Worm (Caenorhabditis elegans) whole organism, late embryonic: Measurements from ENCODE around the gene lig-1.

ENCODE experiments used
- ahr-1 ChIP-seq: sonication (generic microtip); optimal IDR thresholded peaks from 2 replicates; lab custom pipeline; 2016; ENCODE audit warnings: missing genetic modification characterization, missing compliant biosample characterization
- ceh-14 ChIP-seq: sonication (generic microtip); optimal IDR thresholded peaks from 2 replicates; lab custom pipeline; 2016; ENCODE audit warnings: missing genotype, missing genetic modification characterization, missing compliant biosample characterization
- ceh-45 ChIP-seq: fragments of 200-800 bp; sonication (Bioruptor generic); IDR thresholded peaks from 2 replicates; pipeline ENCODE4 v1.3.6; 2022; ENCODE audit warnings: missing genetic modification reagents, missing genetic modification characterization, missing compliant biosample characterization
- ceh-48 ChIP-seq: sonication (generic microtip); optimal IDR thresholded peaks from 2 replicates; lab custom pipeline; 2016; ENCODE audit warnings: missing genetic modification characterization, inconsistent platforms, missing compliant biosample characterization
- dve-1 ChIP-seq: sonication (generic microtip); optimal IDR thresholded peaks from 2 replicates; lab custom pipeline; 2017; ENCODE audit warnings: antibody characterized with exemption, mild to moderate bottlenecking, missing genetic modification characterization, missing compliant biosample characterization
- elt-2 ChIP-seq: sonication (generic microtip); optimal IDR thresholded peaks from 2 replicates; lab custom pipeline; 2016; ENCODE audit warnings: missing genetic modification reagents, missing genetic modification characterization, missing compliant biosample characterization
- elt-4 ChIP-seq: sonication (generic microtip); optimal IDR thresholded peaks from 2 replicates; lab custom pipeline; 2016; ENCODE audit warnings: missing genetic modification characterization, missing compliant biosample characterization
- fkh-10 ChIP-seq: fragments of 150-350 bp; optimal IDR thresholded peaks from 2 replicates; lab custom pipeline; 2014; ENCODE audit warnings: missing biosample characterization, missing genetic modification reagents, missing genetic modification characterization
- hlh-8 ChIP-seq: sonication (generic microtip); optimal IDR thresholded peaks from 2 replicates; lab custom pipeline; 2016; ENCODE audit warnings: missing genotype, missing genetic modification characterization, missing compliant biosample characterization
- nhr-11 ChIP-seq: fragments of 150-350 bp; optimal IDR thresholded peaks from 2 replicates; lab custom pipeline; 2014; ENCODE audit warnings: missing biosample characterization, missing genetic modification characterization
- odd-2 ChIP-seq: sonication (generic microtip); optimal IDR thresholded peaks from 2 replicates; lab custom pipeline; 2017; ENCODE audit warnings: antibody characterized with exemption, mild to moderate bottlenecking, missing genetic modification characterization, missing compliant biosample characterization
- pqm-1 ChIP-seq: sonication (generic microtip); optimal IDR thresholded peaks from 2 replicates; lab custom pipeline; 2016; ENCODE audit warnings: missing genetic modification characterization, missing compliant biosample characterization
- sox-2 ChIP-seq: fragments of 200-800 bp; sonication (Bioruptor generic); IDR thresholded peaks from 2 replicates; pipeline ENCODE4 v1.3.6; 2022; ENCODE audit warnings: missing genetic modification reagents, missing genetic modification characterization, missing compliant biosample characterization
- tbx-7 ChIP-seq: sonication (generic microtip); optimal IDR thresholded peaks from 2 replicates; lab custom pipeline; 2016; ENCODE audit warnings: missing genotype, missing genetic modification characterization, missing compliant biosample characterization

DNA sequence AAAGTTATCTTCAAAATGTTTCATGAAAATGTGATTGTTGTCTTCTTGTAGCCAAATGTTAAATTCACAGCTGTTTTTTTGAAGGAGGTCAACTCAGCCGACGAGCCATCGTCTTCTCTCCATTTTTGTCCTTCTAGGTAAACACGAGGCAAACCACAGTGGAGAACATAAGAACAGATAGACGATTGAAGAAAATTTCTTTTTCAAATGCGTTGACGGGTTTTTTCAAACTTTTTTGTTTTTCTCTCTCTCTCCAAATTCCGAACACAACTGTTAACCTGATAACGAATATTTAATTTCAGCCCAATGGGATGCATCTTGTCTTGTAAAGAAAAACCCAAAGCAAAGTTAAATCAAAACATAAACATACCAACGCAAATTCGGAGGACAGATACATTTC lies 18.4 kb upstream of the lig-1 start, which contains the start of gene D1054.19:
- TF ChIP-seq ceh-48 (tag; lab: Kevin White, UChicago) (no peak), tbx-7 (tag; lab: Kevin White, UChicago) (no peak), ahr-1 (tag; lab: Kevin White, UChicago) (no peak), odd-2 (tag; lab: Kevin White, UChicago) (no peak), nhr-11 (tag; lab: Kevin White, UChicago) (no peak), hlh-8 (tag; lab: Kevin White, UChicago) (no peak), fkh-10 (GFP tag; lab: Kevin White, UChicago) (no peak), elt-2 (tag; lab: Kevin White, UChicago) (no peak), ceh-14 (tag; lab: Kevin White, UChicago) (no peak), dve-1 (no peak), sox-2 (no peak), pqm-1 (tag; lab: Kevin White, UChicago) (no peak), ceh-45 (GFP tag; lab: Robert Waterston, UW) (no peak), elt-4 (tag; lab: Kevin White, UChicago) (no peak)
